Worm (Caenorhabditis elegans) whole organism, young adult: ENCODE results near the gene egl-38.

Experiments used
- B0035.1 ChIP-seq: sonication (generic microtip); optimal IDR thresholded peaks from 2 replicates; lab custom pipeline; 2016; ENCODE audit warnings: missing genetic modification characterization, mild to moderate bottlenecking, missing compliant biosample characterization, missing genotype, missing genetic modification reagents
- F39B2.1 ChIP-seq: fragments of 200-800 bp; sonication (Bioruptor generic); IDR thresholded peaks from 2 replicates; pipeline ENCODE4 v1.3.6; 2022; ENCODE audit warnings: missing genetic modification reagents, missing genetic modification characterization, missing compliant biosample characterization
- hrde-1 ChIP-seq: sonication (generic microtip); optimal IDR thresholded peaks from 2 replicates; lab custom pipeline; 2016; ENCODE audit warnings: missing genetic modification characterization, mild to moderate bottlenecking, missing compliant biosample characterization, moderate library complexity, missing genotype, missing genetic modification reagents, borderline replicate concordance
- lin-40 ChIP-seq: sonication (generic microtip); optimal IDR thresholded peaks from 2 replicates; lab custom pipeline; 2016; ENCODE audit warnings: missing genetic modification characterization, mild to moderate bottlenecking, missing compliant biosample characterization, missing genotype, missing genetic modification reagents
- snpc-4 ChIP-seq, 5 experiments: fragments of 150-350 bp in 1 of 5; sonication (generic microtip) in 4 of 5; optimal IDR thresholded peaks; 2 replicates each; lab custom pipeline; 2014 to 2018; ENCODE audit warnings: missing genetic modification characterization in 5 of 5, missing biosample characterization in 3 of 5, antibody characterized with exemption in 2 of 5, mild to moderate bottlenecking in 2 of 5, missing compliant biosample characterization in 2 of 5, missing genotype in 2 of 5, moderate library complexity in 2 of 5, missing genetic modification reagents in 1 of 5
- unc-130 ChIP-seq: sonication (generic microtip); optimal IDR thresholded peaks from 2 replicates; lab custom pipeline; 2016; ENCODE audit warnings: missing genetic modification reagents, missing genetic modification characterization, missing compliant biosample characterization

- TF ChIP-seq hrde-1 (tag; lab: Kevin White, UChicago) (no peak), B0035.1 (tag; lab: Kevin White, UChicago) (no peak), F39B2.1 (GFP tag; lab: Robert Waterston, UW) (no peak), snpc-4 (GFP tag; optimal IDR thresholded peaks at IDR 0.05; lab: Kevin White, UChicago) (no peak), snpc-4 (tag; optimal IDR thresholded peaks at IDR 0.05; lab: Kevin White, UChicago) (no peak), lin-40 (tag; lab: Kevin White, UChicago) (no peak), unc-130 (GFP tag; lab: Kevin White, UChicago) (no peak)
Observed at ce11 chrIV:10111441-10111840, 1.1 kb upstream of the egl-38 start, which contains the start of gene spch-1.
